Fruit fly (Drosophila melanogaster) whole organism, embryonic: Measurements from ENCODE around the gene HIPP1.

Experiments
- Abd-B ChIP-seq: fragments of 200-800 bp; sonication (Bioruptor generic); optimal IDR thresholded peaks from 2 replicates; lab custom pipeline; 2018; ENCODE audit warnings: missing biosample characterization, mild to moderate bottlenecking, missing genetic modification characterization, moderate library complexity
- CG10654 ChIP-seq: fragments of 200-800 bp; sonication (Bioruptor generic); optimal IDR thresholded peaks from 2 replicates; lab custom pipeline; 2016; ENCODE audit warnings: missing biosample characterization, missing genetic modification characterization
- CG10979 ChIP-seq: fragments of 200-800 bp; sonication (Bioruptor generic); optimal IDR thresholded peaks from 2 replicates; lab custom pipeline; 2018; ENCODE audit warnings: missing biosample characterization, mild to moderate bottlenecking, missing genetic modification characterization, moderate library complexity
- CG11247 ChIP-seq: fragments of 200-800 bp; sonication (Bioruptor generic); IDR thresholded peaks from 2 replicates; pipeline ENCODE4 v1.3.6; 2022; ENCODE audit warnings: missing biosample characterization, missing genetic modification characterization
- CG11696 ChIP-seq: fragments of 200-800 bp; sonication (Bioruptor generic); IDR thresholded peaks from 2 replicates; pipeline ENCODE4 v1.3.6; 2022; ENCODE audit warnings: missing biosample characterization, missing genetic modification characterization
- CG1233 ChIP-seq: fragments of 200-800 bp; sonication (Bioruptor generic); optimal IDR thresholded peaks from 4 replicates; lab custom pipeline; 2018; ENCODE audit warnings: missing biosample characterization, mild to moderate bottlenecking, missing genetic modification characterization
- CG12744 ChIP-seq: fragments of 200-800 bp; sonication (Bioruptor generic); optimal IDR thresholded peaks from 2 replicates; lab custom pipeline; 2016; ENCODE audit warnings: missing biosample characterization, missing genetic modification characterization
- CG14050 ChIP-seq: fragments of 200-800 bp; sonication (Bioruptor generic); IDR thresholded peaks from 3 replicates; pipeline ENCODE4 v1.3.6; 2022; ENCODE audit warnings: missing biosample characterization, missing genetic modification characterization
- CG1647 ChIP-seq: fragments of 200-800 bp; sonication (Bioruptor generic); optimal IDR thresholded peaks from 3 replicates; lab custom pipeline; 2016; ENCODE audit warnings: missing biosample characterization, missing genetic modification characterization
- CG16813 ChIP-seq: fragments of 200-800 bp; sonication (Bioruptor generic); IDR thresholded peaks from 3 replicates; pipeline ENCODE4 v1.3.6; 2022; ENCODE audit warnings: missing biosample characterization, missing genetic modification characterization; ENCODE audit not compliant: partially characterized antibody
- CG32767 ChIP-seq: fragments of 200-800 bp; sonication (Bioruptor generic); IDR thresholded peaks from 2 replicates; pipeline ENCODE4 v1.3.6; 2022; ENCODE audit warnings: missing biosample characterization, missing genetic modification characterization
- CG3847 ChIP-seq: fragments of 200-800 bp; sonication (Bioruptor generic); IDR thresholded peaks from 2 replicates; pipeline ENCODE4 v1.3.6; 2022; ENCODE audit warnings: missing biosample characterization, missing genetic modification characterization
- CG43689 ChIP-seq: fragments of 200-800 bp; sonication (Bioruptor generic); IDR thresholded peaks from 2 replicates; pipeline ENCODE4 v1.3.6; 2022; ENCODE audit warnings: missing biosample characterization, missing genetic modification characterization
- CG4854 ChIP-seq: fragments of 200-800 bp; sonication (Bioruptor generic); optimal IDR thresholded peaks from 2 replicates; lab custom pipeline; 2016; ENCODE audit warnings: missing biosample characterization, missing genetic modification characterization, inconsistent platforms
- CG5953 ChIP-seq: fragments of 200-800 bp; sonication (Bioruptor generic); IDR thresholded peaks from 2 replicates; pipeline ENCODE4 v1.3.6; 2022; ENCODE audit warnings: missing biosample characterization, missing genetic modification characterization
- CG6272 ChIP-seq: fragments of 200-800 bp; sonication (Bioruptor generic); IDR thresholded peaks from 2 replicates; pipeline ENCODE4 v1.3.6; 2022; ENCODE audit warnings: missing biosample characterization, missing genetic modification characterization
- CG6689 ChIP-seq: fragments of 200-800 bp; sonication (Bioruptor generic); IDR thresholded peaks from 2 replicates; pipeline ENCODE4 v1.3.6; 2022; ENCODE audit warnings: missing biosample characterization, missing genetic modification characterization
- CG8290 ChIP-seq, 3 experiments: fragments of 200-800 bp; sonication (Bioruptor generic); optimal IDR thresholded peaks; 2 replicates each; lab custom pipeline; 2016 to 2019; ENCODE audit warnings: missing biosample characterization in 3 of 3, missing genetic modification characterization in 3 of 3, mild to moderate bottlenecking in 2 of 3, moderate library complexity in 1 of 3
- CG8359 ChIP-seq: fragments of 200-800 bp; sonication (Bioruptor generic); optimal IDR thresholded peaks from 2 replicates; lab custom pipeline; 2017; ENCODE audit warnings: missing biosample characterization, mild to moderate bottlenecking, missing genetic modification characterization, borderline replicate concordance
- CG8388 ChIP-seq: fragments of 200-800 bp; sonication (Bioruptor generic); optimal IDR thresholded peaks from 2 replicates; lab custom pipeline; 2019; ENCODE audit warnings: missing biosample characterization, mild to moderate bottlenecking, missing genetic modification characterization, moderate library complexity
- CrebB ChIP-seq: fragments of 200-800 bp; sonication (Bioruptor generic); optimal IDR thresholded peaks from 3 replicates; lab custom pipeline; 2018; ENCODE audit warnings: missing biosample characterization, mild to moderate bottlenecking, missing genetic modification characterization
- D19A ChIP-seq: fragments of 200-800 bp; optimal IDR thresholded peaks from 3 replicates; lab custom pipeline; 2019; ENCODE audit warnings: missing biosample characterization, mild to moderate bottlenecking, missing genetic modification characterization, moderate library complexity
- D19B ChIP-seq: fragments of 200-800 bp; sonication (Bioruptor generic); optimal IDR thresholded peaks from 2 replicates; lab custom pipeline; 2017; ENCODE audit warnings: missing biosample characterization, mild to moderate bottlenecking, missing genetic modification characterization
- Dll ChIP-seq: fragments of 200-800 bp; sonication (Bioruptor generic); IDR thresholded peaks from 4 replicates; pipeline ENCODE4 v1.3.6; 2022; ENCODE audit warnings: missing biosample characterization, missing genetic modification characterization; ENCODE audit not compliant: partially characterized antibody
- Gug ChIP-seq: fragments of 200-800 bp; sonication (Bioruptor generic); IDR thresholded peaks from 4 replicates; pipeline ENCODE4 v1.3.6; 2022; ENCODE audit warnings: missing biosample characterization, missing genetic modification characterization
- Hr39 ChIP-seq: fragments of >200 bp; optimal IDR thresholded peaks from 2 replicates; lab custom pipeline; 2017
- Mrtf ChIP-seq: fragments of 200-800 bp; sonication (Bioruptor generic); IDR thresholded peaks from 3 replicates; pipeline ENCODE4 v1.3.6; 2022; ENCODE audit warnings: missing biosample characterization, missing genetic modification characterization
- Myb ChIP-seq: fragments of 200-800 bp; sonication (Bioruptor generic); optimal IDR thresholded peaks from 2 replicates; lab custom pipeline; 2016; ENCODE audit warnings: missing biosample characterization, missing genetic modification characterization
- PHDP ChIP-seq: fragments of 200-800 bp; sonication (Bioruptor generic); optimal IDR thresholded peaks from 3 replicates; lab custom pipeline; 2018; ENCODE audit warnings: missing biosample characterization, mild to moderate bottlenecking, missing genetic modification characterization, moderate library complexity
- TFAM ChIP-seq: fragments of 200-800 bp; sonication (Bioruptor generic); optimal IDR thresholded peaks from 2 replicates; lab custom pipeline; 2017; ENCODE audit warnings: missing biosample characterization, missing genetic modification characterization, inconsistent platforms
- ap ChIP-seq: fragments of 200-800 bp; sonication (Bioruptor generic); IDR thresholded peaks from 2 replicates; pipeline ENCODE4 v1.3.6; 2022; ENCODE audit warnings: missing biosample characterization, missing genetic modification characterization
- az2 ChIP-seq: fragments of 200-800 bp; sonication (Bioruptor generic); optimal IDR thresholded peaks from 3 replicates; lab custom pipeline; 2016; ENCODE audit warnings: missing biosample characterization, missing genetic modification characterization
- chif ChIP-seq, 2 experiments: fragments of 200-800 bp; sonication (Bioruptor generic); optimal IDR thresholded peaks; 3 replicates each; lab custom pipeline; 2016; ENCODE audit warnings: missing biosample characterization in 2 of 2, missing genetic modification characterization in 2 of 2
- dm ChIP-seq: fragments of 200-800 bp; sonication (Bioruptor generic); optimal IDR thresholded peaks from 3 replicates; lab custom pipeline; 2016; ENCODE audit warnings: missing biosample characterization, missing genetic modification characterization
- ewg ChIP-seq: fragments of 200-800 bp; sonication (Bioruptor generic); optimal IDR thresholded peaks from 3 replicates; lab custom pipeline; 2017; ENCODE audit warnings: mild to moderate bottlenecking, missing biosample characterization, missing genetic modification reagents, missing genetic modification characterization
- hkb ChIP-seq, 2 experiments: fragments of 200-800 bp in 1 of 2; fragments of >200 bp in 1 of 2; sonication (Bioruptor generic) in 1 of 2; IDR thresholded peaks in 1 of 2; optimal IDR thresholded peaks in 1 of 2; 2 replicates each; pipeline versions ENCODE4 v1.3.6 to Lab custom; 2017 to 2022; ENCODE audit warnings: missing biosample characterization in 1 of 2, missing genetic modification characterization in 1 of 2
- lov ChIP-seq, 2 experiments: fragments of 200-800 bp in 1 of 2; fragments of >200 bp in 1 of 2; sonication (Bioruptor generic) in 1 of 2; IDR thresholded peaks in 1 of 2; optimal IDR thresholded peaks in 1 of 2; 2 replicates in 1 of 2; 3 replicates in 1 of 2; pipeline versions ENCODE4 v1.3.6 to Lab custom; 2017 to 2022; ENCODE audit warnings: missing biosample characterization in 1 of 2, missing genetic modification characterization in 1 of 2
- luna ChIP-seq: fragments of 200-800 bp; sonication (Bioruptor generic); optimal IDR thresholded peaks from 2 replicates; lab custom pipeline; 2016; ENCODE audit warnings: missing biosample characterization, missing genetic modification characterization
- mld ChIP-seq: fragments of 200-800 bp; sonication (Bioruptor generic); IDR thresholded peaks from 3 replicates; pipeline ENCODE4 v1.3.6; 2022; ENCODE audit warnings: missing biosample characterization, missing genetic modification characterization; ENCODE audit not compliant: partially characterized antibody
- p53 ChIP-seq: fragments of 200-800 bp; sonication (Bioruptor generic); optimal IDR thresholded peaks from 2 replicates; lab custom pipeline; 2016; ENCODE audit warnings: missing biosample characterization, missing genetic modification characterization
- pita ChIP-seq: fragments of 200-800 bp; sonication (Bioruptor generic); optimal IDR thresholded peaks from 2 replicates; lab custom pipeline; 2017; ENCODE audit warnings: missing biosample characterization, mild to moderate bottlenecking, missing genetic modification characterization
- rib ChIP-seq: fragments of 200-800 bp; sonication (Bioruptor generic); IDR thresholded peaks from 2 replicates; pipeline ENCODE4 v1.3.6; 2022; ENCODE audit warnings: missing biosample characterization, missing genetic modification characterization
- sens-2 ChIP-seq: fragments of 200-800 bp; sonication (Bioruptor generic); IDR thresholded peaks from 2 replicates; pipeline ENCODE4 v1.3.6; 2022; ENCODE audit warnings: missing biosample characterization, missing genetic modification characterization
- sug ChIP-seq: fragments of 200-800 bp; optimal IDR thresholded peaks from 2 replicates; lab custom pipeline; 2019; ENCODE audit warnings: missing biosample characterization, mild to moderate bottlenecking, missing genetic modification characterization, moderate library complexity
- tll ChIP-seq, 2 experiments: fragments of 200-800 bp in 1 of 2; fragments of >200 bp in 1 of 2; sonication (Bioruptor generic) in 1 of 2; optimal IDR thresholded peaks; 2 replicates each; lab custom pipeline; 2017 to 2019; ENCODE audit warnings: missing biosample characterization in 2 of 2, missing genetic modification characterization in 2 of 2, mild to moderate bottlenecking in 1 of 2, moderate library complexity in 1 of 2
- unc-4 ChIP-seq: fragments of 200-800 bp; sonication (Bioruptor generic); IDR thresholded peaks from 2 replicates; pipeline ENCODE4 v1.3.6; 2022; ENCODE audit warnings: missing biosample characterization, missing genetic modification characterization; ENCODE audit not compliant: partially characterized antibody
- zfh1 ChIP-seq: fragments of 200-800 bp; sonication (Bioruptor generic); IDR thresholded peaks from 3 replicates; pipeline ENCODE4 v1.3.6; 2022; ENCODE audit warnings: missing biosample characterization, missing genetic modification characterization

The HIPP1 gene

dm6 chr3L:20809088-20809999 is at the start of gene HIPP1, which contains the start of gene CG3634:
Gene HIPP1 (plus strand): TSS chr3L:20809669.
Gene CG3634 (minus strand): TSS chr3L:20809272.
- TF ChIP-seq ap (GFP tag; lab: Robert Waterston, UW) (no peak), CG10654 (GFP tag; lab: Kevin White, UChicago) (no peak), p53 (GFP tag; lab: Kevin White, UChicago) (no peak), Abd-B (no peak), Hr39 (lab: Kevin White, UChicago) (no peak), Mrtf (GFP tag; lab: Robert Waterston, UW) (no peak), Gug (no peak), CG11696 (GFP tag; lab: Robert Waterston, UW) (no peak), CG4854 (GFP tag; lab: Kevin White, UChicago) (no peak), TFAM (no peak), CG10979 (tag; lab: Kevin White, UChicago) (no peak), ewg (GFP tag; lab: Kevin White, UChicago) (no peak), CG3847 (peak; percentile 5; the same call in 1 of the 2 replicates), luna (GFP tag; lab: Kevin White, UChicago) (no peak), CG1233 (GFP tag; lab: Kevin White, UChicago) (no peak), dm (no peak), az2 (no peak), CG8290 (GFP tag; optimal IDR thresholded peaks at IDR 0.05; lab: Kevin White, UChicago) (peak; percentile 3), CG8290 (tag; optimal IDR thresholded peaks at IDR 0.05; lab: Kevin White, UChicago) (no peak), PHDP (tag; lab: Kevin White, UChicago) (no peak), CG11247 (GFP tag; lab: Robert Waterston, UW) (no peak), unc-4 (GFP tag; lab: Robert Waterston, UW) (peak; percentile 69; the same call in 1 of the 2 replicates), CG12744 (GFP tag; lab: Kevin White, UChicago) (no peak), D19B (no peak), CG32767 (no peak), CrebB (tag; lab: Kevin White, UChicago) (no peak), mld (GFP tag; lab: Robert Waterston, UW) (0 out of 3 replicates have a peak, but pooled peaks have one; percentile 7), CG16813 (GFP tag; lab: Robert Waterston, UW) (peak; percentile 50; the same call in 2 of the 3 replicates), Myb (GFP tag; lab: Kevin White, UChicago) (peak; percentile 9), D19A (tag; lab: Kevin White, UChicago) (no peak), Dll (GFP tag; lab: Robert Waterston, UW) (peak; percentile 77), tll (GFP tag; optimal IDR thresholded peaks at IDR 0.05; lab: Kevin White, UChicago) (no peak), CG8388 (GFP tag; lab: Kevin White, UChicago) (no peak), zfh1 (GFP tag; lab: Robert Waterston, UW) (no peak), sug (tag; lab: Kevin White, UChicago) (no peak), CG43689 (GFP tag; lab: Robert Waterston, UW) (no peak), CG1647 (GFP tag; lab: Kevin White, UChicago) (no peak), CG6689 (GFP tag; lab: Robert Waterston, UW) (0 out of 2 replicates have a peak, but pooled peaks have one; percentile 5), sens-2 (GFP tag; lab: Robert Waterston, UW) (no peak), CG5953 (GFP tag; lab: Robert Waterston, UW) (no peak), hkb (optimal IDR thresholded peaks at IDR 0.05; lab: Kevin White, UChicago) (no peak), hkb (GFP tag; IDR thresholded peaks at IDR 0.05; lab: Robert Waterston, UW) (no peak), pita (GFP tag; lab: Kevin White, UChicago) (no peak), chif (GFP tag; optimal IDR thresholded peaks at IDR 0.05; lab: Kevin White, UChicago) (no peak), CG6272 (GFP tag; lab: Robert Waterston, UW) (no peak), lov (optimal IDR thresholded peaks at IDR 0.05; lab: Kevin White, UChicago) (no peak), lov (GFP tag; IDR thresholded peaks at IDR 0.05; lab: Robert Waterston, UW) (no peak), CG14050 (GFP tag; lab: Robert Waterston, UW) (no peak), CG8359 (GFP tag; lab: Kevin White, UChicago) (no peak), rib (GFP tag; lab: Robert Waterston, UW) (0 out of 2 replicates have a peak, but pooled peaks have one; percentile 23)
